Fruit fly (Drosophila melanogaster): ENCODE results near the gene CG7091.

Gene CG7091

DNA sequence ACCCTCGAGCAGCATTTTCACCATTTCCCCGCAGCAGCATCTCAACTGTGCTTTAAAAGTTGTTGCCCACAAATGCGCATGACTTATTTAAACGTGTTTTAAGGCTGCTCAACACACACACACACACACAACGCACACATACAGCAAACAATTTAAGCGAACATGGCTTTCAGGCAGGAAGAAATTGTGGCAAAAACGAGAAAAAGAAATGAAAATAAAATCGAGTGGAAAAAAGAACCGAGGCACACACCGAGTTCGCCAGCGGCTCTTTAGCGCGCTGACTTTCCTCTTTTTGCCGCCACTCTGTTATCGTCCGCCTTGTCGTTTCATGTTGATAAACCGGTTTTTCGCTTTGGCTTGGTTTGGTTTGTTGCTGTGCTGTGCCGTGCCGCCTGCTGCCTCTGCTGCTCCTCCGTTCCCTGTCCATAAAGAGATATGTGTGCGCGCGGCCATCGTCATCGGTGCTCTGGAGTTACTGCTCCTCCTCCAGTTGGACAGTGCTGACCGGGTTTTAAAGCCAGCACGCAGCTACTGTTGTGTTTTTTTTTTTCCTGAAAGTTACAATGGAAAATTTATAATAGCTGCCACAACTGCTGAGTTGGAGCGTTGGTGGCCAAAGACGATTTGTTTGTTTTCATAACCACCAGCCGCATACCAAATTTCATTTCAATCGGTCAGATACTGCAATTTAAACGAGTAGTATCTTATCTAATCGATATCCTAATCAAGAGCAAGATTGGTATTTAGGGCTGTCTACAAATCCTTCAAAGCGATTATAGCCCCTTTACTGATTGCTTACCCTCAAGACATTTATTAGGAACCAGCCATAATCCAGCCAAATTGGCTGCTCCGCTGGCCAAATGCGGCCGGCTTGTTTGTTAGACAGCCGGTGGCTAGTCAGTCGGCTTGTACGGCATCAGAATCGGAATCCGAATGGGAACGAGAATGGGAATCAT lies 38.3 kb downstream of the CG7091 start (continued):
- peak; percentile 64; the same call in 2 of the 4 replicates for TF ChIP-seq chinmo (GFP tag; IDR thresholded peaks at IDR 0.05; ENCODE audit: partially characterized antibody)
- no peak for TF ChIP-seq Hr51 (GFP tag; optimal IDR thresholded peaks at IDR 0.05)
- TF ChIP-seq da (GFP tag; optimal IDR thresholded peaks at IDR 0.05), result no peak
- no peak for TF ChIP-seq unpg (GFP tag; optimal IDR thresholded peaks at IDR 0.05)
- no peak for TF ChIP-seq oc (tag; optimal IDR thresholded peaks at IDR 0.05)
- TF ChIP-seq Atf3 (GFP tag; optimal IDR thresholded peaks at IDR 0.05), result no peak
- TF ChIP-seq scrt (GFP tag; optimal IDR thresholded peaks at IDR 0.05), result no peak
- TF ChIP-seq CG9797 (GFP tag; optimal IDR thresholded peaks at IDR 0.05), result no peak
- no peak for TF ChIP-seq fru (optimal IDR thresholded peaks at IDR 0.05)
- TF ChIP-seq maf-S (GFP tag; optimal IDR thresholded peaks at IDR 0.05), result no peak
- TF ChIP-seq CG10147 (GFP tag; optimal IDR thresholded peaks at IDR 0.05), result no peak
- TF ChIP-seq nmo (GFP tag; optimal IDR thresholded peaks at IDR 0.05), result peak; percentile 12
- TF ChIP-seq B-H1 (GFP tag; IDR thresholded peaks at IDR 0.05), result no peak
- no peak for TF ChIP-seq CG2129 (GFP tag; IDR thresholded peaks at IDR 0.05; ENCODE audit: partially characterized antibody)
- TF ChIP-seq Sry-β (GFP tag; optimal IDR thresholded peaks at IDR 0.05), result peak; percentile 91
- TF ChIP-seq NC2α (GFP tag; optimal IDR thresholded peaks at IDR 0.05), result no peak
- no peak for TF ChIP-seq ind (GFP tag; optimal IDR thresholded peaks at IDR 0.05)
- peak; percentile 31 for TF ChIP-seq mirr (GFP tag; optimal IDR thresholded peaks at IDR 0.05)
- no peak for TF ChIP-seq sna (GFP tag; IDR thresholded peaks at IDR 0.05; ENCODE audit: partially characterized antibody)
- peak; percentile 68 for TF ChIP-seq nom (GFP tag; optimal IDR thresholded peaks at IDR 0.05)
- peak; percentile 16; the same call in 1 of the 2 replicates for TF ChIP-seq E2f2 (GFP tag; IDR thresholded peaks at IDR 0.05)
- TF ChIP-seq Nf-YC (tag; optimal IDR thresholded peaks at IDR 0.05), result no peak
- no peak for TF ChIP-seq Nf-YA (GFP tag; IDR thresholded peaks at IDR 0.05)
- TF ChIP-seq CG17361 (GFP tag; IDR thresholded peaks at IDR 0.05), result 0 out of 3 replicates have a peak, but pooled peaks have one; percentile 12
- no peak for TF ChIP-seq Dek (tag; optimal IDR thresholded peaks at IDR 0.05)
- TF ChIP-seq exex (tag; optimal IDR thresholded peaks at IDR 0.05), result peak; percentile 70
- no peak for TF ChIP-seq CG13123 (GFP tag; optimal IDR thresholded peaks at IDR 0.05)
- peak; percentile 20 for TF ChIP-seq mam (GFP tag; optimal IDR thresholded peaks at IDR 0.05)
- TF ChIP-seq CG3847 (GFP tag; IDR thresholded peaks at IDR 0.05), result 0 out of 2 replicates have a peak, but pooled peaks have one; percentile 15
- no peak for TF ChIP-seq Sin3A (optimal IDR thresholded peaks at IDR 0.05)
- TF ChIP-seq crc (GFP tag; optimal IDR thresholded peaks at IDR 0.05), result no peak
- TF ChIP-seq dm (GFP tag; optimal IDR thresholded peaks at IDR 0.05), result no peak
- TF ChIP-seq CG5180 (GFP tag; optimal IDR thresholded peaks at IDR 0.05), result no peak
- TF ChIP-seq CG16863 (GFP tag; optimal IDR thresholded peaks at IDR 0.05), result no peak
- no peak for TF ChIP-seq jigr1 (GFP tag; IDR thresholded peaks at IDR 0.05)
- TF ChIP-seq D19B (GFP tag; optimal IDR thresholded peaks at IDR 0.05), result no peak
- no peak for TF ChIP-seq disco-r (GFP tag; optimal IDR thresholded peaks at IDR 0.05)
- no peak for TF ChIP-seq zen (tag; optimal IDR thresholded peaks at IDR 0.05)
- TF ChIP-seq pum (GFP tag; optimal IDR thresholded peaks at IDR 0.05), result no peak
- TF ChIP-seq CG2120 (GFP tag; optimal IDR thresholded peaks at IDR 0.05), result peak; percentile 59
- no peak for TF ChIP-seq CG11695 (GFP tag; IDR thresholded peaks at IDR 0.05)
- TF ChIP-seq CG9876 (GFP tag; optimal IDR thresholded peaks at IDR 0.05), result no peak
- no peak for TF ChIP-seq Ada2b (GFP tag; IDR thresholded peaks at IDR 0.05)
- peak; percentile 22 for TF ChIP-seq CG12659 (GFP tag; optimal IDR thresholded peaks at IDR 0.05)
- TF ChIP-seq slou (GFP tag; optimal IDR thresholded peaks at IDR 0.05), result no peak
- no peak for TF ChIP-seq bigmax (GFP tag; optimal IDR thresholded peaks at IDR 0.05)
- TF ChIP-seq fd64A (GFP tag; optimal IDR thresholded peaks at IDR 0.05), result no peak
- TF ChIP-seq Ptx1 (GFP tag; IDR thresholded peaks at IDR 0.05), result no peak
- peak; percentile 16 for TF ChIP-seq CG3281 (GFP tag; optimal IDR thresholded peaks at IDR 0.05)
